Fruit fly (Drosophila melanogaster): ENCODE data around the gene DhpD.

Gene DhpD

DNA sequence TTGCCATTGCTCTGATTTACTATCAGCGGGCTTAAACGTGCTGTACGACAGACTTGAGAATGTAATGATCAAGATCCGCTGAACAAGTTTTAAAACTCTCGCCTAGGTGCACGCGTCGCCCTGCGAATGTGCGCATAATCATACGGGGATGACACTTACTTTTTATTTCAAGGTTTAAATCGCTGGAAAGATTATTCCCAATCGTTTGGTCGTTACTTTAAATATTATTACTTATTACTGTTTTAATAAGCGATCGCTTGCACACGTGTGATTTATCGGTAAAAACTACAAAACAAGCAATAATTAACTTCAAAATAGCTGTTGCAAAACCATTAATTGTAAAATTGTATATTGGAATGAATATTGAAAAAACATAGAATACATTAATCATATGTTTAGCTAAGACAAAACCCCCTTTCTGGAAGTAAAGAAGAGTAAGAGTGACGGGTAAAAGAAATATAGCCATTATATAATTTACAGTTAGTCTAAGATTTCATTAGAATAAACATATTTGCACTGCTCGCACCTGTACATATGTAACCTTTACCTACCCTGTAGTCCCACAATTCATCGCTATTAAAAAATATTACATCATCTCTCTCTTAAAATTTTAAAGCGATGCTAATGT, at the start of gene DhpD:
DhpD (minus strand) TSS at position 102 of the 628 bp plus-strand sequence.
- TF ChIP-seq CG6163 (GFP tag; IDR thresholded peaks at IDR 0.05) = peak; percentile 86
- peak; percentile 56 for TF ChIP-seq CG11902 (GFP tag; optimal IDR thresholded peaks at IDR 0.05)
- peak; percentile 88 for TF ChIP-seq CG31627 (GFP tag; optimal IDR thresholded peaks at IDR 0.05)
- peak; percentile 76 for TF ChIP-seq CG8632 (GFP tag; optimal IDR thresholded peaks at IDR 0.05)
- no peak for TF ChIP-seq CG6808 (GFP tag; optimal IDR thresholded peaks at IDR 0.05)
- TF ChIP-seq ss (GFP tag; optimal IDR thresholded peaks at IDR 0.05) = no peak
- TF ChIP-seq spab (GFP tag; optimal IDR thresholded peaks at IDR 0.05) = peak; percentile 33
- TF ChIP-seq CG10631 (GFP tag; optimal IDR thresholded peaks at IDR 0.05) = peak; percentile 85
- TF ChIP-seq CG8319 (GFP tag; optimal IDR thresholded peaks at IDR 0.05) = peak; percentile 65
- TF ChIP-seq OdsH (GFP tag; optimal IDR thresholded peaks at IDR 0.05) = no peak
- peak; percentile 89 for TF ChIP-seq esn (GFP tag; optimal IDR thresholded peaks at IDR 0.05)
- TF ChIP-seq CG32006 (GFP tag; optimal IDR thresholded peaks at IDR 0.05) = peak; percentile 74
- TF ChIP-seq CG11762 (GFP tag; optimal IDR thresholded peaks at IDR 0.05; ENCODE audit: insufficient read depth) = peak; percentile 58
- TF ChIP-seq CG15336 (GFP tag; IDR thresholded peaks at IDR 0.05) = peak; percentile 54
- TF ChIP-seq CG6854 (GFP tag; optimal IDR thresholded peaks at IDR 0.05) = peak; percentile 74
- peak; percentile 64 for TF ChIP-seq Gug (GFP tag; IDR thresholded peaks at IDR 0.05)
- TF ChIP-seq vri (GFP tag; optimal IDR thresholded peaks at IDR 0.05) = peak; percentile 83
- peak; percentile 47 for TF ChIP-seq CG11294 (GFP tag; IDR thresholded peaks at IDR 0.05)
- TF ChIP-seq achi (GFP tag; optimal IDR thresholded peaks at IDR 0.05) = no peak
- peak; percentile 48 for TF ChIP-seq Eip93F (GFP tag; optimal IDR thresholded peaks at IDR 0.05)
- TF ChIP-seq eg (GFP tag; IDR thresholded peaks at IDR 0.05) = peak; percentile 84
- TF ChIP-seq Smox (GFP tag; optimal IDR thresholded peaks at IDR 0.05) = no peak
- peak; percentile 74 for TF ChIP-seq Ets21C (GFP tag; optimal IDR thresholded peaks at IDR 0.05)
- TF ChIP-seq Eip78C (GFP tag) = peak; percentile 95
- no peak for TF ChIP-seq fkh (GFP tag; optimal IDR thresholded peaks at IDR 0.05)
- peak; percentile 59 for TF ChIP-seq CG8119 (GFP tag; IDR thresholded peaks at IDR 0.05)
- TF ChIP-seq CG9139 (GFP tag; optimal IDR thresholded peaks at IDR 0.05) = no peak
- TF ChIP-seq CG3032 (tag; optimal IDR thresholded peaks at IDR 0.05) = peak; percentile 81
- TF ChIP-seq Eip75B (GFP tag; optimal IDR thresholded peaks at IDR 0.05) = peak; percentile 83
- TF ChIP-seq cyc (GFP tag; optimal IDR thresholded peaks at IDR 0.05) = peak; percentile 83
- peak; percentile 63 for TF ChIP-seq Sox15 (GFP tag; optimal IDR thresholded peaks at IDR 0.05)
- no peak for TF ChIP-seq CG6276 (GFP tag; optimal IDR thresholded peaks at IDR 0.05)
- no peak for TF ChIP-seq CG4318 (GFP tag; optimal IDR thresholded peaks at IDR 0.05)
- TF ChIP-seq Blimp-1 (GFP tag; optimal IDR thresholded peaks at IDR 0.05) = peak; percentile 55
- TF ChIP-seq fd85E (GFP tag; optimal IDR thresholded peaks at IDR 0.05) = peak; percentile 9
- TF ChIP-seq dsx (GFP tag; optimal IDR thresholded peaks at IDR 0.05; ENCODE audit: poor library complexity, severe bottlenecking) = peak; percentile 64
- TF ChIP-seq Sox102F (GFP tag; optimal IDR thresholded peaks at IDR 0.05) = no peak
- peak; percentile 85 for TF ChIP-seq Sox14 (GFP tag; optimal IDR thresholded peaks at IDR 0.05)
- TF ChIP-seq dac (GFP tag; optimal IDR thresholded peaks at IDR 0.05) = peak; percentile 57
- TF ChIP-seq svp (GFP tag) = peak; percentile 91
- TF ChIP-seq lz (GFP tag; optimal IDR thresholded peaks at IDR 0.05) = peak; percentile 86
- peak; percentile 83 for TF ChIP-seq CG10669 (GFP tag; optimal IDR thresholded peaks at IDR 0.05)
- peak in 1 of 2 experiments; percentile 53 for TF ChIP-seq salr (GFP tag; optimal IDR thresholded peaks at IDR 0.05)
- peak; percentile 81 for TF ChIP-seq CG6792 (GFP tag; optimal IDR thresholded peaks at IDR 0.05)
- peak; percentile 77 for TF ChIP-seq Ets96B (tag; optimal IDR thresholded peaks at IDR 0.05)
- TF ChIP-seq Hr38 (GFP tag; optimal IDR thresholded peaks at IDR 0.05) = no peak
- TF ChIP-seq CG16779 (tag; optimal IDR thresholded peaks at IDR 0.05) = no peak
- peak; percentile 80 for TF ChIP-seq CG34406 (GFP tag; optimal IDR thresholded peaks at IDR 0.05)
- no peak for TF ChIP-seq Met (GFP tag; optimal IDR thresholded peaks at IDR 0.05)
- peak; percentile 63 for TF ChIP-seq CG1621 (tag; optimal IDR thresholded peaks at IDR 0.05)
- TF ChIP-seq topi (GFP tag; optimal IDR thresholded peaks at IDR 0.05) = peak; percentile 85

Measured in whole organism, prepupa.